In genomic region chrX:13280235-13280634, dm6 we compare ENCODE assay signal across 4 fruit fly cellular contexts.
TF ChIP-seq lines count a peak whose summit lies in the region.

No protein-coding gene starts in this region.

- no peak for TF ChIP-seq CTCF in whole organism, embryonic (GFP tag; optimal IDR thresholded peaks at IDR 0.05; lab: Kevin White, UChicago)

TF ChIP-seq in whole organism, adult, 20 proteins besides CTCF, POLR2A, EP300 and RAD21:
- no peak for TF ChIP-seq tj (GFP tag; optimal IDR thresholded peaks at IDR 0.05; lab: Kevin White, UChicago)
- TF ChIP-seq CG5204 (GFP tag; optimal IDR thresholded peaks at IDR 0.05; lab: Kevin White, UChicago) = no peak
- no peak for TF ChIP-seq ovo (GFP tag; optimal IDR thresholded peaks at IDR 0.05; lab: Kevin White, UChicago)
- no peak for TF ChIP-seq CG7101 (tag; optimal IDR thresholded peaks at IDR 0.05; lab: Kevin White, UChicago)
- TF ChIP-seq Crg-1 (GFP tag; optimal IDR thresholded peaks at IDR 0.05; lab: Kevin White, UChicago) = no peak
- no peak for TF ChIP-seq bab1 (GFP tag; optimal IDR thresholded peaks at IDR 0.05; lab: Kevin White, UChicago)
- TF ChIP-seq Mnt (GFP tag; optimal IDR thresholded peaks at IDR 0.05; lab: Kevin White, UChicago) = peak; percentile 12
- TF ChIP-seq CG33017 (tag; optimal IDR thresholded peaks at IDR 0.05; lab: Kevin White, UChicago) = no peak
- no peak for TF ChIP-seq CG14711 (tag; optimal IDR thresholded peaks at IDR 0.05; lab: Kevin White, UChicago)

TF ChIP-seq in whole organism, embryonic, 481 proteins besides CTCF, POLR2A, EP300 and RAD21 (continues in another document):
- TF ChIP-seq klu (GFP tag; IDR thresholded peaks at IDR 0.05; lab: Robert Waterston, UW) (no peak), CG14710 (tag; optimal IDR thresholded peaks at IDR 0.05; lab: Kevin White, UChicago) (no peak), Chrac-16 (GFP tag; optimal IDR thresholded peaks at IDR 0.05; lab: Kevin White, UChicago) (no peak), ara (GFP tag; IDR thresholded peaks at IDR 0.05; lab: Robert Waterston, UW) (no peak), pb (GFP tag; optimal IDR thresholded peaks at IDR 0.05; lab: Kevin White, UChicago) (no peak), abd-A (tag; optimal IDR thresholded peaks at IDR 0.05; lab: Kevin White, UChicago) (peak; percentile 76), CG15479 (GFP tag; optimal IDR thresholded peaks at IDR 0.05; lab: Kevin White, UChicago) (no peak), ewg (GFP tag; optimal IDR thresholded peaks at IDR 0.05; lab: Kevin White, UChicago) (no peak), CG13624 (GFP tag; optimal IDR thresholded peaks at IDR 0.05; lab: Kevin White, UChicago) (no peak), bcd (GFP tag; optimal IDR thresholded peaks at IDR 0.05; lab: Kevin White, UChicago) (no peak), Optix (GFP tag; IDR thresholded peaks at IDR 0.05; lab: Robert Waterston, UW) (no peak), CG2129 (GFP tag; IDR thresholded peaks at IDR 0.05; lab: Robert Waterston, UW; ENCODE audit: partially characterized antibody) (no peak), Pdp1 (GFP tag; optimal IDR thresholded peaks at IDR 0.05; lab: Kevin White, UChicago) (peak in 1 of 2 experiments; percentile 10), CG1233 (GFP tag; optimal IDR thresholded peaks at IDR 0.05; lab: Kevin White, UChicago) (no peak), CG8281 (tag; optimal IDR thresholded peaks at IDR 0.05; lab: Kevin White, UChicago) (no peak), onecut (GFP tag; IDR thresholded peaks at IDR 0.05; lab: Robert Waterston, UW) (peak; percentile 95), Sry-δ (GFP tag; optimal IDR thresholded peaks at IDR 0.05; lab: Kevin White, UChicago) (no peak), Nf-YC (tag; optimal IDR thresholded peaks at IDR 0.05; lab: Kevin White, UChicago) (no peak), Mad (GFP tag; optimal IDR thresholded peaks at IDR 0.05; lab: Kevin White, UChicago) (no peak), CG17802 (tag; optimal IDR thresholded peaks at IDR 0.05; lab: Kevin White, UChicago) (no peak), HLHmδ (GFP tag; optimal IDR thresholded peaks at IDR 0.05; lab: Kevin White, UChicago) (no peak), CG9609 (GFP tag; optimal IDR thresholded peaks at IDR 0.05; lab: Kevin White, UChicago) (no peak), Drgx (GFP tag; IDR thresholded peaks at IDR 0.05; lab: Robert Waterston, UW) (0 out of 2 replicates have a peak, but pooled peaks have one; percentile 10), fu2 (GFP tag; optimal IDR thresholded peaks at IDR 0.05; lab: Kevin White, UChicago) (no peak), peb (GFP tag; IDR thresholded peaks at IDR 0.05; lab: Robert Waterston, UW) (no peak), CG12104 (GFP tag; optimal IDR thresholded peaks at IDR 0.05; lab: Kevin White, UChicago) (no peak), Hmx (GFP tag; optimal IDR thresholded peaks at IDR 0.05; lab: Kevin White, UChicago) (no peak), gce (GFP tag; IDR thresholded peaks at IDR 0.05; lab: Robert Waterston, UW) (no peak), CG11723 (GFP tag; optimal IDR thresholded peaks at IDR 0.05; lab: Kevin White, UChicago) (no peak)

TF ChIP-seq in whole organism, prepupa, 60 proteins besides CTCF, POLR2A, EP300 and RAD21:
- peak; percentile 30 for TF ChIP-seq fkh (GFP tag; optimal IDR thresholded peaks at IDR 0.05; lab: Kevin White, UChicago)
- TF ChIP-seq Smox (GFP tag; optimal IDR thresholded peaks at IDR 0.05; lab: Kevin White, UChicago) = no peak

TF ChIP-seq in whole organism, wandering third instar larva, 38 proteins besides CTCF, POLR2A, EP300 and RAD21:
- no peak for TF ChIP-seq dmrt93B (GFP tag; optimal IDR thresholded peaks at IDR 0.05; lab: Kevin White, UChicago)
- peak in 1 of 2 experiments; percentile 6 for TF ChIP-seq dl (GFP tag; optimal IDR thresholded peaks at IDR 0.05; lab: Kevin White, UChicago; ENCODE audit: insufficient read depth in 1 of 2, partially characterized antibody in 2 of 2)
- TF ChIP-seq pan (optimal IDR thresholded peaks at IDR 0.05; lab: Kevin White, UChicago) = no peak
- no peak for TF ChIP-seq Rel (GFP tag; optimal IDR thresholded peaks at IDR 0.05; lab: Kevin White, UChicago)
- TF ChIP-seq Rel (tag; optimal IDR thresholded peaks at IDR 0.05; lab: Kevin White, UChicago) = peak; percentile 54
- no peak for TF ChIP-seq h (GFP tag; optimal IDR thresholded peaks at IDR 0.05; lab: Kevin White, UChicago)
TF ChIP-seq in whole organism, wandering third instar larva: peak in this region for 2.
